Worm (Caenorhabditis elegans): ENCODE measurements around the gene pac-1.

ce11 chrIII:8446940-8447403, 47.8 kb upstream of the pac-1 start, which contains the start of gene rpn-3:
- TF ChIP-seq mls-2 (tag; optimal IDR thresholded peaks at IDR 0.05) (peak; percentile 60), flh-1 (GFP tag; optimal IDR thresholded peaks at IDR 0.05) (no peak), elt-3 (tag; optimal IDR thresholded peaks at IDR 0.05) (peak; percentile 71), mab-5 (tag; optimal IDR thresholded peaks at IDR 0.05) (peak; percentile 92), ceh-39 (tag; optimal IDR thresholded peaks at IDR 0.05) (peak; percentile 93), unc-62 (GFP tag; optimal IDR thresholded peaks at IDR 0.05) (peak; percentile 70), nhr-76 (tag; optimal IDR thresholded peaks at IDR 0.05) (no peak), ceh-83 (GFP tag; optimal IDR thresholded peaks at IDR 0.05) (no peak), lsy-2 (tag; optimal IDR thresholded peaks at IDR 0.05) (peak; percentile 91), nhr-12 (tag; optimal IDR thresholded peaks at IDR 0.05) (no peak), pha-4 (tag; optimal IDR thresholded peaks at IDR 0.05) (peak; percentile 99), unc-120 (tag; optimal IDR thresholded peaks at IDR 0.05; ENCODE audit: poor library complexity, severe bottlenecking) (peak; percentile 100), unc-39 (tag; optimal IDR thresholded peaks at IDR 0.05) (no peak), nhr-237 (tag; optimal IDR thresholded peaks at IDR 0.05) (peak; percentile 97)

Data from whole organism, mixed stage, embryonic.